Worm (Caenorhabditis elegans): ENCODE results near the gene T14B4.20.

- TF ChIP-seq nhr-77 (tag; optimal IDR thresholded peaks at IDR 0.05) (no peak), fkh-10 (GFP tag; optimal IDR thresholded peaks at IDR 0.05) (no peak), elt-2 (tag; optimal IDR thresholded peaks at IDR 0.05) (peak; percentile 86), R02D3.7 (tag; optimal IDR thresholded peaks at IDR 0.05) (no peak), nhr-11 (tag; optimal IDR thresholded peaks at IDR 0.05) (no peak), nhr-76 (tag; optimal IDR thresholded peaks at IDR 0.05) (no peak), pha-4 (tag; optimal IDR thresholded peaks at IDR 0.05) (no peak), nhr-23 (tag; optimal IDR thresholded peaks at IDR 0.05) (no peak)
These were observed 42.8 kb upstream of the T14B4.20 start, which contains the start of gene H43E16.1 for ce11 chrII:6673894-6674293.
